Worm (Caenorhabditis elegans) whole organism, L4 larva: Measurements from ENCODE around the gene ZK795.2.
A peak's percentile ranks its signal among the peaks of the same experiment; 100 is the strongest.

Source experiments
- F49E8.2 ChIP-seq: sonication (generic microtip); optimal IDR thresholded peaks from 2 replicates; lab custom pipeline; 2016; ENCODE audit warnings: missing compliant biosample characterization, mild to moderate bottlenecking, missing genetic modification characterization, borderline replicate concordance
- ZK546.5 ChIP-seq, 2 experiments: sonication (generic microtip); optimal IDR thresholded peaks; 2 replicates each; lab custom pipeline; 2017; ENCODE audit warnings: missing biosample characterization in 2 of 2, missing genetic modification characterization in 2 of 2
- ces-1 ChIP-seq: fragments of 150-350 bp; sonication (generic microtip); optimal IDR thresholded peaks from 4 replicates; lab custom pipeline; 2014; ENCODE audit warnings: missing biosample characterization, missing genetic modification reagents, missing genetic modification characterization
- daf-8 ChIP-seq: fragments of 200-800 bp; sonication (Bioruptor generic); IDR thresholded peaks from 2 replicates; pipeline ENCODE4 v1.3.6; 2022; ENCODE audit warnings: missing genetic modification characterization, missing compliant biosample characterization
- madf-9 ChIP-seq: fragments of 200-800 bp; sonication (Bioruptor generic); conservative IDR thresholded peaks from 2 replicates; pipeline ENCODE4 v1.3.6; 2022; ENCODE audit warnings: missing genetic modification reagents, missing genetic modification characterization, missing compliant biosample characterization
- nhr-28 ChIP-seq: fragments of 150-350 bp; optimal IDR thresholded peaks from 2 replicates; lab custom pipeline; 2014; ENCODE audit warnings: missing biosample characterization, missing genetic modification characterization
- pqm-1 ChIP-seq: sonication (generic microtip); optimal IDR thresholded peaks from 2 replicates; lab custom pipeline; 2017; ENCODE audit warnings: missing biosample characterization, missing genetic modification characterization
- snpc-4 ChIP-seq: fragments of 150-350 bp; optimal IDR thresholded peaks from 2 replicates; lab custom pipeline; 2014; ENCODE audit warnings: missing biosample characterization, missing genetic modification characterization
- unc-62 ChIP-seq, 3 experiments: fragments of 150-350 bp in 1 of 3; sonication (generic microtip); optimal IDR thresholded peaks in 2 of 3; peaks in 1 of 3; 1 replicate in 1 of 3; 2 replicates in 2 of 3; lab custom pipeline; 2014 to 2017; ENCODE audit warnings: missing biosample characterization in 3 of 3, missing genetic modification characterization in 3 of 3, missing genetic modification reagents in 3 of 3, missing genotype in 1 of 3
- zip-2 ChIP-seq: fragments of 150-350 bp; optimal IDR thresholded peaks from 2 replicates; lab custom pipeline; 2014; ENCODE audit warnings: missing biosample characterization, missing genetic modification characterization
- ztf-11 ChIP-seq: fragments of 150-350 bp; optimal IDR thresholded peaks from 2 replicates; lab custom pipeline; 2014; ENCODE audit warnings: missing biosample characterization, missing genetic modification characterization

DNA sequence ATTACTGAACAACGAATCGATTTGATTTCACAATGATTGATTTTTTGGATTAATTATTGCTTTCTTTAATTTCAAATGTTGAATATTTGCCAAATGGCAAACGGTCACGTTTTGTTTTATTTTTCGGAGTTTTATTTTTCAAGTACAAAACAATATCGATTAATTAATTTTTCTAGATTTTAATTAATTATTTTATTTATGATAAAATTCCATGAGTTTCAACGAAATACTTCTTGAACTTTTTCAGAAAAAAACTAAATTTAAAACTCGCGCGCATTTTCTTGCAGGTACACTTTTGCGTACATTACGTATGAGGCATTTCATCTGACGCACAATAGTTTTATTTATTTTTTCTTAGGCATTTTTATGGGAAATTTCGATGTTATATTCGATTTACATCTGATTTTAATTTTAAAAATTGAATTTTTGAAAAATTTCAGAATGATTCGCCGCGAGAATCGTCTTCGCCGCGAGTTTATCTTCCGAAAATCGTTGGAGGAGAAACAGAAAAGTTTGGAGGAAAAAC lies at the start of gene ZK795.2, which contains the start of gene ZK795.3:
- no peak for TF ChIP-seq F49E8.2 (tag; lab: Kevin White, UChicago)
- TF ChIP-seq madf-9 (GFP tag; lab: Robert Waterston, UW), result no peak
- peak; percentile 0 for TF ChIP-seq nhr-28
- no peak for TF ChIP-seq zip-2 (tag; lab: Kevin White, UChicago)
- TF ChIP-seq daf-8 (GFP tag; lab: Robert Waterston, UW), result no peak
- no peak for TF ChIP-seq ces-1 (GFP tag; lab: Kevin White, UChicago)
- TF ChIP-seq snpc-4 (tag; lab: Kevin White, UChicago), result no peak
- no peak for TF ChIP-seq pqm-1
- TF ChIP-seq ZK546.5 (tag; optimal IDR thresholded peaks at IDR 0.05; lab: Kevin White, UChicago), result no peak
- no peak for TF ChIP-seq unc-62 (GFP tag; optimal IDR thresholded peaks at IDR 0.05 in 1 of 2; lab: Kevin White, UChicago)
- TF ChIP-seq unc-62 (tag; optimal IDR thresholded peaks at IDR 0.05; lab: Kevin White, UChicago), result no peak
- TF ChIP-seq ztf-11 (tag; lab: Kevin White, UChicago), result no peak
